Worm (Caenorhabditis elegans): ENCODE data around the gene C45G9.14.
A peak's percentile ranks its signal among the peaks of the same experiment; 100 is the strongest.
"Not testable (repeated sequence)": the region's sequence is repeated elsewhere in the genome, so short reads cannot be mapped to it uniquely, and the experiment has no call there.

Gene C45G9.14

DNA sequence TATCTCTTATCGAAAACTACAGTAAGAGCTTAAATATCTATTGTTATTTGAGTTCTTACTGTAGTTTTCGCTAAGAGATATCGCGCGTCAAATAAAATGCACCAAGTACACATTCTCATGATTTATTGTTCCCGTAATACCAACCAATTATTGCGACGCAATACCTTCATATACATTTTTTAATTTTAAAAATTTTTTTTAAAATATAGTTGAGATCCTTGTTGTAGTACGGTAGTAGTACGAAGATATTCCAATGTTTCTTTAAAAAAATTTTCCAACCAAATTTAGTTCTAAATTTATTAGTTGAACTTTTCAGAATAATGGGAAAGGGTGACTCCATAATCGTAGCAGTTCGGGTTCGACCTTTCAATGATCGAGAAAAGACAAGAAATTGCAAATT, 14.2 kb upstream of the C45G9.14 start, which contains the start of gene klp-6:
Gene klp-6 (plus strand): TSS at position 301 of the 400 bp plus-strand sequence.
- no peak for TF ChIP-seq madf-5 (GFP tag; IDR thresholded peaks at IDR 0.05)
- no peak for TF ChIP-seq ctbp-1 (GFP tag; IDR thresholded peaks at IDR 0.05)
- no peak for TF ChIP-seq ces-1 (GFP tag; optimal IDR thresholded peaks at IDR 0.05)
- no peak for TF ChIP-seq nhr-102 (tag; optimal IDR thresholded peaks at IDR 0.05)
- TF ChIP-seq hif-1 (tag; optimal IDR thresholded peaks at IDR 0.05): no peak
- TF ChIP-seq ztf-11 (tag; optimal IDR thresholded peaks at IDR 0.05): no peak
- no peak for TF ChIP-seq F49E8.2 (tag; optimal IDR thresholded peaks at IDR 0.05; ENCODE audit: borderline replicate concordance)
- no peak for TF ChIP-seq dmd-8 (GFP tag; IDR thresholded peaks at IDR 0.05)
- no peak for TF ChIP-seq D1046.2 (GFP tag; IDR thresholded peaks at IDR 0.05)
- no peak for TF ChIP-seq lin-38 (GFP tag; IDR thresholded peaks at IDR 0.05)
- no peak for TF ChIP-seq zfp-3 (GFP tag; conservative IDR thresholded peaks at IDR 0.05)
- TF ChIP-seq mxl-2 (GFP tag; conservative IDR thresholded peaks at IDR 0.05): no peak
- no peak for TF ChIP-seq gei-8 (GFP tag; optimal IDR thresholded peaks at IDR 0.05)
- TF ChIP-seq daf-16 (GFP tag; optimal IDR thresholded peaks at IDR 0.05): no peak
- no peak for TF ChIP-seq daf-16 (tag; optimal IDR thresholded peaks at IDR 0.05)
- TF ChIP-seq nhr-6 (tag; optimal IDR thresholded peaks at IDR 0.05): no peak

- TF ChIP-seq sdz-12 (GFP tag; optimal IDR thresholded peaks at IDR 0.05): peak; percentile 86
- TF ChIP-seq snpc-1.2 (GFP tag; IDR thresholded peaks at IDR 0.05): peak; percentile 81; the same call in 1 of the 2 replicates
- peak; percentile 47 for TF ChIP-seq jun-1 (tag; optimal IDR thresholded peaks at IDR 0.05)
- TF ChIP-seq nhr-77 (tag; optimal IDR thresholded peaks at IDR 0.05): peak; percentile 8
- peak; percentile 84 for TF ChIP-seq F37D6.2 (tag; optimal IDR thresholded peaks at IDR 0.05)
- peak; percentile 91 for TF ChIP-seq nhr-102 (tag; optimal IDR thresholded peaks at IDR 0.05)
- peak; percentile 88 for TF ChIP-seq dmd-6 (GFP tag; IDR thresholded peaks at IDR 0.05)
- TF ChIP-seq tra-1 (GFP tag; IDR thresholded peaks at IDR 0.05): peak; percentile 86
- peak; percentile 70 for TF ChIP-seq Y5F2A.4 (GFP tag; optimal IDR thresholded peaks at IDR 0.05)
- TF ChIP-seq hif-1 (tag; optimal IDR thresholded peaks at IDR 0.05): peak; percentile 32 to 48
- TF ChIP-seq ceh-44 (GFP tag; IDR thresholded peaks at IDR 0.05): peak; percentile 68; the same call in 1 of the 2 replicates
- TF ChIP-seq egl-43 (GFP tag; IDR thresholded peaks at IDR 0.05): peak; percentile 97
- TF ChIP-seq mxl-3 (GFP tag; optimal IDR thresholded peaks at IDR 0.05): peak; percentile 91
- TF ChIP-seq T20F7.1 (GFP tag; optimal IDR thresholded peaks at IDR 0.05): peak; percentile 67
- TF ChIP-seq mdt-29 (GFP tag; IDR thresholded peaks at IDR 0.05): peak; percentile 80
- peak; percentile 63; the same call in 1 of the 2 replicates for TF ChIP-seq saeg-2 (GFP tag; IDR thresholded peaks at IDR 0.05)
- peak; percentile 71 for TF ChIP-seq lin-1 (GFP tag; IDR thresholded peaks at IDR 0.05)
- TF ChIP-seq hlh-11 (tag; optimal IDR thresholded peaks at IDR 0.05): peak; percentile 76
- TF ChIP-seq nhr-11 (tag; optimal IDR thresholded peaks at IDR 0.05): peak; percentile 50
- 0 out of 2 replicates have a peak, but pooled peaks have one; percentile 54 for TF ChIP-seq zfp-3 (GFP tag; conservative IDR thresholded peaks at IDR 0.05)
- TF ChIP-seq lin-13 (GFP tag; optimal IDR thresholded peaks at IDR 0.05): peak; percentile 63
- peak; percentile 76 for TF ChIP-seq mes-2 (tag; optimal IDR thresholded peaks at IDR 0.05; ENCODE audit: poor library complexity, severe bottlenecking)
- peak in 1 of 2 experiments; percentile 53 for TF ChIP-seq lsy-2 (tag; optimal IDR thresholded peaks at IDR 0.05)
- TF ChIP-seq dpl-1 (GFP tag; optimal IDR thresholded peaks at IDR 0.05): peak; percentile 23
- TF ChIP-seq unc-62 (GFP tag; optimal IDR thresholded peaks at IDR 0.05 in 1 of 2): peak in 1 of 2 experiments; percentile 76
- TF ChIP-seq unc-62, pha-4 (tag; optimal IDR thresholded peaks at IDR 0.05): not testable (repeated sequence)
- TF ChIP-seq php-3 (GFP tag; IDR thresholded peaks at IDR 0.05): peak; percentile 69
- TF ChIP-seq D1046.2 (GFP tag; IDR thresholded peaks at IDR 0.05): 0 out of 2 replicates have a peak, but pooled peaks have one; percentile 52
- TF ChIP-seq madf-9 (GFP tag; conservative IDR thresholded peaks at IDR 0.05): peak; percentile 77
- TF ChIP-seq F49E8.2 (tag; optimal IDR thresholded peaks at IDR 0.05; ENCODE audit: borderline replicate concordance): peak; percentile 23
- peak; percentile 24 for TF ChIP-seq zip-2 (tag; optimal IDR thresholded peaks at IDR 0.05)
- TF ChIP-seq mep-1 (tag; optimal IDR thresholded peaks at IDR 0.05): peak; percentile 85
- peak; percentile 50; the same call in 1 of the 2 replicates for TF ChIP-seq nhr-42 (GFP tag; IDR thresholded peaks at IDR 0.05)
- TF ChIP-seq pha-4 (GFP tag; IDR thresholded peaks at IDR 0.05): peak; percentile 89
- peak; percentile 72 for TF ChIP-seq vab-7 (GFP tag; IDR thresholded peaks at IDR 0.05)
- TF ChIP-seq mxl-2 (GFP tag; conservative IDR thresholded peaks at IDR 0.05): peak; percentile 70
- TF ChIP-seq duxl-1 (tag; optimal IDR thresholded peaks at IDR 0.05; ENCODE audit: poor library complexity): peak; percentile 47
Measured at ce11 chrIII:5031375-5031836, 13.4 kb upstream of the C45G9.14 start.
